Worm (Caenorhabditis elegans) whole organism, early embryonic: ENCODE measurements around the gene ZK1037.6.

Experiments used
- B0310.2 ChIP-seq: sonication (generic microtip); optimal IDR thresholded peaks from 2 replicates; lab custom pipeline; 2016; ENCODE audit warnings: mild to moderate bottlenecking, missing genetic modification characterization, missing compliant biosample characterization
- F13C5.2 ChIP-seq: sonication (generic microtip); optimal IDR thresholded peaks from 2 replicates; lab custom pipeline; 2017; ENCODE audit warnings: mild to moderate bottlenecking, missing genetic modification characterization, inconsistent platforms, missing compliant biosample characterization
- aly-1 ChIP-seq: sonication (generic microtip); optimal IDR thresholded peaks from 2 replicates; lab custom pipeline; 2016; ENCODE audit warnings: missing genetic modification characterization, missing compliant biosample characterization
- ama-1 ChIP-seq: fragments of 150-350 bp; optimal IDR thresholded peaks from 2 replicates; lab custom pipeline; 2014
- ets-7 ChIP-seq: sonication (generic microtip); optimal IDR thresholded peaks from 2 replicates; lab custom pipeline; 2016; ENCODE audit warnings: missing genotype, missing genetic modification characterization, missing compliant biosample characterization
- hmbx-1 ChIP-seq: sonication (generic microtip); optimal IDR thresholded peaks from 2 replicates; lab custom pipeline; 2016; ENCODE audit warnings: mild to moderate bottlenecking, missing genetic modification characterization, missing compliant biosample characterization
- pes-1 ChIP-seq: fragments of 200-800 bp; sonication (Bioruptor generic); IDR thresholded peaks from 2 replicates; pipeline ENCODE4 v1.3.6; 2022; ENCODE audit warnings: missing genetic modification reagents, missing genetic modification characterization, missing compliant biosample characterization
- scrt-1 ChIP-seq: fragments of 200-800 bp; sonication (Bioruptor generic); IDR thresholded peaks from 2 replicates; pipeline ENCODE4 v1.3.6; 2022; ENCODE audit warnings: missing genetic modification characterization, missing compliant biosample characterization

- TF ChIP-seq F13C5.2 (no peak), ama-1 (lab: Kevin White, UChicago) (no peak), ets-7 (no peak), hmbx-1 (tag; lab: Kevin White, UChicago) (no peak), B0310.2 (tag; lab: Kevin White, UChicago) (no peak), aly-1 (tag; lab: Kevin White, UChicago) (no peak), pes-1 (GFP tag; lab: Robert Waterston, UW) (no peak), scrt-1 (GFP tag; lab: Robert Waterston, UW) (no peak)
These were observed 14.1 kb downstream of the ZK1037.6 start for ce11 chrV:15313529-15313928.
